Worm (Caenorhabditis elegans): Measurements from ENCODE around the gene srw-1.

srw-1 gene

DNA sequence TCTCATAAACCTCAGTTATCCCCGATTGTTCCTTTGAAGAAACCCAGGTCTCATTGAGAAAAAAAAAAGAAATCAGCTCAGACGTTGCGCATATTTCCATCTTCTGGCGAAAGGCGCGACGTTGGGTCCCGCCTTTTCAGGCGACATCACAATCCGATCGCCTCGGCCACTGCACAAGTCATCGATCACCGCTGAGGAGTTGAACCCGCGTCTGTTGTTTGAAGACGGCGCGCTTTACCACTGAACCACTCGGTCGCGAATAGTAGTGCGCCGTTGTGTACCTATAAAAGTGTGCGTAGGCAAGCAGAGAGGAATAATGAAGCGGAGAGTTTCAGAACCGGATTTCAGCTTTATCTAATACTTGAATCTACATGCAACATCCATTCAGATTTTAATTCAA is 7.2 kb upstream of the srw-1 start, which contains the start of gene Y75B12B.11 (continued):
- TF ChIP-seq nhr-237 (tag; optimal IDR thresholded peaks at IDR 0.05) (no peak), daf-16 (GFP tag; optimal IDR thresholded peaks at IDR 0.05) (peak; percentile 88 to 98), daf-16 (tag; optimal IDR thresholded peaks at IDR 0.05) (peak; percentile 84), mes-2 (tag; optimal IDR thresholded peaks at IDR 0.05; ENCODE audit: poor library complexity, severe bottlenecking) (peak; percentile 93), unc-62 (GFP tag; optimal IDR thresholded peaks at IDR 0.05 in 1 of 2) (no peak), unc-62 (tag; optimal IDR thresholded peaks at IDR 0.05) (no peak), lin-1 (GFP tag; IDR thresholded peaks at IDR 0.05) (peak; percentile 96), F10B5.3 (tag; optimal IDR thresholded peaks at IDR 0.05) (peak; percentile 85), F37D6.2 (tag; optimal IDR thresholded peaks at IDR 0.05) (peak; percentile 72), dpl-1 (GFP tag; optimal IDR thresholded peaks at IDR 0.05) (peak; percentile 68), ceh-32 (tag; optimal IDR thresholded peaks at IDR 0.05; ENCODE audit: poor library complexity) (peak; percentile 65), F26F4.8 (GFP tag; conservative IDR thresholded peaks at IDR 0.05) (peak; percentile 99), ceh-62 (tag; optimal IDR thresholded peaks at IDR 0.05) (no peak), ama-1 (optimal IDR thresholded peaks at IDR 0.05) (peak; percentile 82), nhr-28 (tag; optimal IDR thresholded peaks at IDR 0.05) (peak; percentile 23), spr-1 (tag; optimal IDR thresholded peaks at IDR 0.05) (peak; percentile 95), F44E2.7 (GFP tag; IDR thresholded peaks at IDR 0.05) (peak; percentile 98), mxl-3 (GFP tag; optimal IDR thresholded peaks at IDR 0.05) (peak; percentile 81), duxl-1 (tag; optimal IDR thresholded peaks at IDR 0.05; ENCODE audit: poor library complexity) (peak; percentile 84), ctbp-1 (GFP tag; IDR thresholded peaks at IDR 0.05) (peak; percentile 93), rbr-2 (tag; optimal IDR thresholded peaks at IDR 0.05) (peak; percentile 80), ceh-28 (tag; optimal IDR thresholded peaks at IDR 0.05) (no peak), Y5F2A.4 (GFP tag; optimal IDR thresholded peaks at IDR 0.05) (peak; percentile 94), hlh-30 (tag; optimal IDR thresholded peaks at IDR 0.05; ENCODE audit: insufficient read depth) (peak; percentile 78), pha-4 (GFP tag; IDR thresholded peaks at IDR 0.05) (peak; percentile 97), pha-4 (tag; optimal IDR thresholded peaks at IDR 0.05) (no peak), ces-1 (GFP tag; optimal IDR thresholded peaks at IDR 0.05) (no peak), nhr-41 (GFP tag; IDR thresholded peaks at IDR 0.05) (peak; percentile 92), F49E8.2 (tag; optimal IDR thresholded peaks at IDR 0.05; ENCODE audit: borderline replicate concordance) (peak; percentile 96), gei-8 (GFP tag; optimal IDR thresholded peaks at IDR 0.05) (peak; percentile 97), hlh-11 (tag; optimal IDR thresholded peaks at IDR 0.05) (peak; percentile 76), saeg-2 (GFP tag; IDR thresholded peaks at IDR 0.05) (peak; percentile 92), fos-1 (tag; optimal IDR thresholded peaks at IDR 0.05) (no peak), lin-13 (GFP tag; optimal IDR thresholded peaks at IDR 0.05) (peak; percentile 93), nhr-6 (tag; optimal IDR thresholded peaks at IDR 0.05) (peak; percentile 96), lin-29 (GFP tag; IDR thresholded peaks at IDR 0.05) (peak; percentile 85), egl-43 (GFP tag; IDR thresholded peaks at IDR 0.05) (peak; percentile 99), unc-39 (tag; optimal IDR thresholded peaks at IDR 0.05) (no peak), ceh-44 (GFP tag; IDR thresholded peaks at IDR 0.05) (peak; percentile 95), lim-7 (GFP tag; IDR thresholded peaks at IDR 0.05) (peak; percentile 98), nhr-77 (tag; optimal IDR thresholded peaks at IDR 0.05) (peak; percentile 58), snpc-4 (tag; optimal IDR thresholded peaks at IDR 0.05) (no peak), hmg-1.1 (GFP tag; IDR thresholded peaks at IDR 0.05) (peak; percentile 92), dmd-8 (GFP tag; IDR thresholded peaks at IDR 0.05) (peak; percentile 99), arid-1 (GFP tag; conservative IDR thresholded peaks at IDR 0.05) (peak; percentile 97), zip-11 (GFP tag; IDR thresholded peaks at IDR 0.05) (peak; percentile 88), mdl-1 (tag; optimal IDR thresholded peaks at IDR 0.05) (no peak), pqm-1 (tag; optimal IDR thresholded peaks at IDR 0.05) (peak; percentile 7), lsy-2 (tag; optimal IDR thresholded peaks at IDR 0.05) (peak in 1 of 2 experiments; percentile 79), zfp-2 (tag; optimal IDR thresholded peaks at IDR 0.05) (peak; percentile 66), T26A8.4 (GFP tag; IDR thresholded peaks at IDR 0.05) (peak; percentile 94), ztf-11 (tag; optimal IDR thresholded peaks at IDR 0.05) (no peak), lir-3 (tag; optimal IDR thresholded peaks at IDR 0.05) (peak; percentile 88)

Data from whole organism, L4 larva.